Fruit fly (Drosophila melanogaster) whole organism, wandering third instar larva: ENCODE results near the gene Gr93c.

Experiments
- Abd-B ChIP-seq: fragments of >200 bp; optimal IDR thresholded peaks from 2 replicates; lab custom pipeline; 2017; ENCODE audit warnings: missing biosample characterization, missing genetic modification characterization
- CG9705 ChIP-seq: fragments of 200-800 bp; sonication (Bioruptor generic); optimal IDR thresholded peaks from 2 replicates; lab custom pipeline; 2018; ENCODE audit warnings: missing biosample characterization, mild to moderate bottlenecking, missing genetic modification characterization
- Dfd ChIP-seq: fragments of >200 bp; optimal IDR thresholded peaks from 2 replicates; lab custom pipeline; 2017; ENCODE audit warnings: missing biosample characterization, missing genetic modification characterization
- Mio ChIP-seq: sonication (Bioruptor generic); optimal IDR thresholded peaks from 2 replicates; lab custom pipeline; 2016; ENCODE audit warnings: missing biosample characterization, missing genetic modification characterization
- OdsH ChIP-seq: fragments of 200-800 bp; sonication (Bioruptor generic); optimal IDR thresholded peaks from 2 replicates; lab custom pipeline; 2016; ENCODE audit warnings: missing biosample characterization, mild to moderate bottlenecking, missing genetic modification characterization
- Rel ChIP-seq, 2 experiments: fragments of 200-800 bp; sonication (Bioruptor generic) in 1 of 2; optimal IDR thresholded peaks; 2 replicates in 1 of 2; 3 replicates in 1 of 2; lab custom pipeline; 2016 to 2019; ENCODE audit warnings: mild to moderate bottlenecking in 2 of 2, missing biosample characterization in 2 of 2, missing genetic modification characterization in 2 of 2, moderate library complexity in 1 of 2
- br ChIP-seq: fragments of 200-800 bp; sonication (Bioruptor generic); optimal IDR thresholded peaks from 2 replicates; lab custom pipeline; 2016; ENCODE audit warnings: missing biosample characterization, missing genetic modification characterization
- foxo ChIP-seq, 2 experiments: fragments of 200-800 bp; sonication (Bioruptor generic); optimal IDR thresholded peaks; 2 replicates in 1 of 2; 3 replicates in 1 of 2; lab custom pipeline; 2016 to 2017; ENCODE audit warnings: missing biosample characterization in 2 of 2, missing genetic modification characterization in 2 of 2
- jim ChIP-seq: fragments of 175-275, 200-325 bp; sonication (Bioruptor generic); optimal IDR thresholded peaks from 2 replicates; lab custom pipeline; 2016; ENCODE audit warnings: missing biosample characterization, mild to moderate bottlenecking, missing genetic modification characterization
- pan ChIP-seq: fragments of >200 bp; optimal IDR thresholded peaks from 2 replicates; lab custom pipeline; 2017
- psq ChIP-seq: fragments of 200-800 bp; sonication (Bioruptor generic); optimal IDR thresholded peaks from 3 replicates; lab custom pipeline; 2017; ENCODE audit warnings: missing biosample characterization, mild to moderate bottlenecking, missing genetic modification characterization, moderate library complexity
- rgr ChIP-seq: fragments of 200-800 bp; sonication (Bioruptor generic); optimal IDR thresholded peaks from 3 replicates; lab custom pipeline; 2016; ENCODE audit warnings: missing biosample characterization, mild to moderate bottlenecking, missing genetic modification characterization

DNA sequence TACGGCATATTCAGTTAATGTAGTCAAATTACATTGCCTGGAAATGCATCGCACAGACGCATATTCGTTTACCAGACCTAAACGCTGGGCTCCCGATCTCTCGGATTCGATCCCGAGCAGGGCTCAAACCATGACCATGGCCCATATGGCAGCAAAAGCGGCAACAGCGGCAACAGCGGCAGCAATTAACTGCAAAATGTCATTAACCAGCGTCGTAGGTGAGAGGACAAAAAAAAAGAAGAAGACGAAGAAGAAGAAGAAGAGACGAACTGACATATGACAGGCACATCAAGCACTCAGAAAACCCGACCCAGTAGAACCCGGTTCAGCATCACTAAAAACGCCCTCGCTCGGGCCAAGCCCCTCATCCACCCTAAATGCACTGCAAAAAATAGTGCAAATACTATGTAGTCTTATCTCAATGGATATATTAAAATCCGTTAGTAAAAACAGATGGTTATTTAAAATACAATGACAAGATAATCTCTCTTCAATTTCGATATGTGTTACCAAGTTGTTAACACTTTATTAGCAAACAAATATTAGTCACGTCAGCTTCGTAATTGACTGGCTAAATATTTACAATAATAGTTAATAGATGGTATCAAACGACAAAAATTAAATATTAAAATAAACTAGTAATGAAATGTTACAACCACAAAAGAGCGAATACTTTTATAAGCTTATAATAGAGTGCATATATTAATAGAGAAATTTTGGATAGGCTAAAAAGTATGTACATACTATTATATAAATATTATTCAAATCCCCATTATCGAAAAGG, 19.1 kb downstream of the Gr93c start:
- no peak for TF ChIP-seq CG9705 (GFP tag; lab: Kevin White, UChicago)
- no peak for TF ChIP-seq Mio (GFP tag; lab: Kevin White, UChicago)
- no peak for TF ChIP-seq Abd-B (GFP tag; lab: Kevin White, UChicago)
- no peak for TF ChIP-seq rgr
- no peak for TF ChIP-seq OdsH
- no peak for TF ChIP-seq psq
- TF ChIP-seq Rel (GFP tag; optimal IDR thresholded peaks at IDR 0.05; lab: Kevin White, UChicago) = no peak
- TF ChIP-seq Rel (tag; optimal IDR thresholded peaks at IDR 0.05; lab: Kevin White, UChicago) = no peak
- TF ChIP-seq jim (GFP tag; lab: Kevin White, UChicago) = no peak
- no peak for TF ChIP-seq Dfd (GFP tag; lab: Kevin White, UChicago)
- no peak for TF ChIP-seq pan (lab: Kevin White, UChicago)
- TF ChIP-seq br (GFP tag; lab: Kevin White, UChicago) = no peak
- no peak for TF ChIP-seq foxo (GFP tag; optimal IDR thresholded peaks at IDR 0.05; lab: Kevin White, UChicago)
